Worm (Caenorhabditis elegans) whole organism, mixed stage, embryonic: ENCODE data around the gene gst-12.

Experiments used
- M03D4.4 ChIP-seq: sonication (generic microtip); optimal IDR thresholded peaks from 2 replicates; lab custom pipeline; 2017; ENCODE audit warnings: mild to moderate bottlenecking, missing genetic modification characterization, missing compliant biosample characterization
- bed-3 ChIP-seq: fragments of 200-800 bp; sonication (Bioruptor generic); optimal IDR thresholded peaks from 3 replicates; lab custom pipeline; 2018; ENCODE audit warnings: mild to moderate bottlenecking, missing genetic modification characterization, moderate library complexity, missing compliant biosample characterization
- blmp-1 ChIP-seq: fragments of 150-350 bp; optimal IDR thresholded peaks from 2 replicates; lab custom pipeline; 2014; ENCODE audit warnings: missing biosample characterization, missing genetic modification characterization
- drap-1 ChIP-seq: fragments of 200-800 bp; sonication (Bioruptor generic); optimal IDR thresholded peaks from 3 replicates; lab custom pipeline; 2018; ENCODE audit warnings: mild to moderate bottlenecking, missing genetic modification characterization, missing compliant biosample characterization
- elt-1 ChIP-seq: sonication (generic microtip); optimal IDR thresholded peaks from 2 replicates; lab custom pipeline; 2017; ENCODE audit warnings: missing genetic modification characterization, mild to moderate bottlenecking, missing compliant biosample characterization, antibody characterized with exemption, moderate library complexity, borderline replicate concordance; ENCODE audit not compliant: insufficient read depth
- elt-3 ChIP-seq: fragments of 150-350 bp; optimal IDR thresholded peaks from 2 replicates; lab custom pipeline; 2014; ENCODE audit warnings: missing biosample characterization, missing genetic modification characterization
- ham-2 ChIP-seq: fragments of 200-800 bp; sonication (Bioruptor generic); optimal IDR thresholded peaks from 2 replicates; lab custom pipeline; 2018; ENCODE audit warnings: mild to moderate bottlenecking, missing genetic modification characterization, missing compliant biosample characterization
- lin-13 ChIP-seq: fragments of 150-350 bp; optimal IDR thresholded peaks from 2 replicates; lab custom pipeline; 2014; ENCODE audit warnings: missing biosample characterization, missing genetic modification characterization
- lsy-2 ChIP-seq: fragments of 150-350 bp; optimal IDR thresholded peaks from 2 replicates; lab custom pipeline; 2014; ENCODE audit warnings: missing biosample characterization, missing genetic modification characterization
- mab-5 ChIP-seq: fragments of 150-350 bp; optimal IDR thresholded peaks from 2 replicates; lab custom pipeline; 2014; ENCODE audit warnings: missing biosample characterization, missing genetic modification characterization
- mep-1 ChIP-seq: fragments of 150-350 bp; optimal IDR thresholded peaks from 2 replicates; lab custom pipeline; 2017; ENCODE audit warnings: missing biosample characterization, missing genetic modification reagents, missing genetic modification characterization, inconsistent platforms
- mls-2 ChIP-seq: sonication (generic microtip); optimal IDR thresholded peaks from 2 replicates; lab custom pipeline; 2016; ENCODE audit warnings: mild to moderate bottlenecking, missing genetic modification characterization, moderate library complexity, missing compliant biosample characterization
- nhr-12 ChIP-seq: fragments of 150-350 bp; optimal IDR thresholded peaks from 2 replicates; lab custom pipeline; 2014; ENCODE audit warnings: missing biosample characterization, missing genetic modification characterization
- nhr-28 ChIP-seq: fragments of 150-350 bp; optimal IDR thresholded peaks from 2 replicates; lab custom pipeline; 2014; ENCODE audit warnings: missing biosample characterization, missing genetic modification characterization
- pha-4 ChIP-seq: fragments of 150-350 bp; optimal IDR thresholded peaks from 2 replicates; lab custom pipeline; 2018; ENCODE audit warnings: missing biosample characterization, missing genetic modification reagents, missing genetic modification characterization
- sptf-1 ChIP-seq: sonication (generic microtip); optimal IDR thresholded peaks from 2 replicates; lab custom pipeline; 2017; ENCODE audit warnings: mild to moderate bottlenecking, missing genetic modification characterization, moderate library complexity, missing compliant biosample characterization
- tbx-8 ChIP-seq: fragments of 200-800 bp; sonication (Bioruptor generic); optimal IDR thresholded peaks from 2 replicates; lab custom pipeline; 2018; ENCODE audit warnings: mild to moderate bottlenecking, missing genetic modification characterization, moderate library complexity, missing compliant biosample characterization
- unc-120 ChIP-seq: sonication (generic microtip); optimal IDR thresholded peaks from 2 replicates; lab custom pipeline; 2017; ENCODE audit warnings: missing genetic modification characterization, missing compliant biosample characterization; ENCODE audit not compliant: poor library complexity, severe bottlenecking
- unc-39 ChIP-seq: fragments of 150-350 bp; optimal IDR thresholded peaks from 2 replicates; lab custom pipeline; 2014; ENCODE audit warnings: missing biosample characterization, missing genetic modification characterization
- unc-62 ChIP-seq: fragments of 150-350 bp; optimal IDR thresholded peaks from 2 replicates; lab custom pipeline; 2014; ENCODE audit warnings: missing biosample characterization, missing genetic modification reagents, missing genetic modification characterization
- zip-8 ChIP-seq: fragments of 150-350 bp; optimal IDR thresholded peaks from 2 replicates; lab custom pipeline; 2014; ENCODE audit warnings: missing biosample characterization, missing genetic modification characterization

gst-12 gene

ce11 chrII:13574395-13574794 is 43.5 kb downstream of the gst-12 start:
- TF ChIP-seq unc-62 (GFP tag; lab: Kevin White, UChicago): no peak
- TF ChIP-seq nhr-28 (tag; lab: Kevin White, UChicago): no peak
- no peak for TF ChIP-seq mep-1

ce11 chrII:13567871-13568270 is 50.0 kb downstream of the gst-12 start, which contains the start of gene Y48E1B.3:
Gene Y48E1B.3, minus strand, starts transcription at chrII:13567971.
- TF ChIP-seq drap-1 (GFP tag; lab: Kevin White, UChicago): no peak
- TF ChIP-seq mab-5 (tag; lab: Kevin White, UChicago): no peak
- TF ChIP-seq elt-1: no peak
- TF ChIP-seq lsy-2 (tag; lab: Kevin White, UChicago): no peak
- TF ChIP-seq M03D4.4 (tag; lab: Kevin White, UChicago): no peak
- TF ChIP-seq mls-2: no peak
- no peak for TF ChIP-seq unc-39 (tag; lab: Kevin White, UChicago)
- no peak for TF ChIP-seq bed-3 (GFP tag; lab: Kevin White, UChicago)
- TF ChIP-seq lin-13 (tag; lab: Kevin White, UChicago): no peak
- no peak for TF ChIP-seq nhr-12 (tag; lab: Kevin White, UChicago)
- TF ChIP-seq tbx-8 (GFP tag; lab: Kevin White, UChicago): no peak
- TF ChIP-seq unc-120 (tag; lab: Kevin White, UChicago): no peak
- no peak for TF ChIP-seq sptf-1 (tag; lab: Kevin White, UChicago)
- TF ChIP-seq ham-2 (GFP tag; lab: Kevin White, UChicago): no peak
- TF ChIP-seq elt-3 (tag; lab: Kevin White, UChicago): no peak
- no peak for TF ChIP-seq pha-4 (tag; lab: Kevin White, UChicago)
- no peak for TF ChIP-seq blmp-1 (tag; lab: Kevin White, UChicago)
- TF ChIP-seq zip-8 (tag; lab: Kevin White, UChicago): no peak
